Worm (Caenorhabditis elegans): ENCODE results near the gene nlp-46.

Gene nlp-46

ce11 chrV:12538984-12539852 lies 33.1 kb upstream of the nlp-46 start:
- TF ChIP-seq zfh-2 (GFP tag; conservative IDR thresholded peaks at IDR 0.05): no peak
- TF ChIP-seq aptf-2 (GFP tag; conservative IDR thresholded peaks at IDR 0.05): no peak
- TF ChIP-seq hlh-26 (GFP tag; conservative IDR thresholded peaks at IDR 0.05): no peak
- no peak for TF ChIP-seq athp-1 (tag; optimal IDR thresholded peaks at IDR 0.05)
- no peak for TF ChIP-seq atf-7 (tag; optimal IDR thresholded peaks at IDR 0.05)
- TF ChIP-seq madf-6 (GFP tag; IDR thresholded peaks at IDR 0.05): no peak
- TF ChIP-seq F33H1.4 (GFP tag; IDR thresholded peaks at IDR 0.05): no peak
- no peak for TF ChIP-seq K11D2.4 (GFP tag; IDR thresholded peaks at IDR 0.05)
- TF ChIP-seq F10E7.11 (tag; optimal IDR thresholded peaks at IDR 0.05): no peak
- no peak for TF ChIP-seq F57A8.1 (GFP tag; optimal IDR thresholded peaks at IDR 0.05)
- no peak for TF ChIP-seq ztf-6 (GFP tag; IDR thresholded peaks at IDR 0.05)
- TF ChIP-seq B0035.1 (tag; optimal IDR thresholded peaks at IDR 0.05): no peak

ce11 chrV:12537505-12537904 lies 31.4 kb upstream of the nlp-46 start:
- TF ChIP-seq cebp-2 (GFP tag; IDR thresholded peaks at IDR 0.05): no peak
- TF ChIP-seq F39B2.1 (GFP tag; IDR thresholded peaks at IDR 0.05): no peak
- no peak for TF ChIP-seq attf-6 (GFP tag; IDR thresholded peaks at IDR 0.05)
- no peak for TF ChIP-seq egl-18 (GFP tag; IDR thresholded peaks at IDR 0.05)
- TF ChIP-seq Y53F4B.3 (GFP tag; IDR thresholded peaks at IDR 0.05): no peak
- no peak for TF ChIP-seq hlh-12 (tag; optimal IDR thresholded peaks at IDR 0.05)

ce11 chrV:12536409-12537038 lies 30.4 kb upstream of the nlp-46 start:
- no peak for TF ChIP-seq lsl-1 (GFP tag; optimal IDR thresholded peaks at IDR 0.05)
- no peak for TF ChIP-seq lin-54 (GFP tag; optimal IDR thresholded peaks at IDR 0.05)
- no peak for TF ChIP-seq Y67H2A.10 (GFP tag; conservative IDR thresholded peaks at IDR 0.05)
- no peak for TF ChIP-seq somi-1 (GFP tag; optimal IDR thresholded peaks at IDR 0.05)
- no peak for TF ChIP-seq die-1 (tag; optimal IDR thresholded peaks at IDR 0.05)
- no peak for TF ChIP-seq K11D2.4 (GFP tag; IDR thresholded peaks at IDR 0.05)
- no peak for TF ChIP-seq ceh-27 (GFP tag; optimal IDR thresholded peaks at IDR 0.05)
- TF ChIP-seq F23B12.7 (tag; optimal IDR thresholded peaks at IDR 0.05; ENCODE audit: insufficient read depth): no peak
- TF ChIP-seq ccch-3 (GFP tag; optimal IDR thresholded peaks at IDR 0.05): no peak
- no peak for TF ChIP-seq F57A8.1 (GFP tag; optimal IDR thresholded peaks at IDR 0.05)
- no peak for TF ChIP-seq repo-1 (tag; optimal IDR thresholded peaks at IDR 0.05)
- TF ChIP-seq athp-1 (tag; optimal IDR thresholded peaks at IDR 0.05): no peak
- TF ChIP-seq cebp-1 (GFP tag; IDR thresholded peaks at IDR 0.05): no peak
- TF ChIP-seq cebp-1 (tag; optimal IDR thresholded peaks at IDR 0.05): no peak
- no peak for TF ChIP-seq Y56A3A.18 (GFP tag; IDR thresholded peaks at IDR 0.05)
- no peak for TF ChIP-seq ceh-40 (GFP tag; IDR thresholded peaks at IDR 0.05)
- no peak for TF ChIP-seq ztf-18 (tag; optimal IDR thresholded peaks at IDR 0.05)
- no peak for TF ChIP-seq zfh-2 (GFP tag; conservative IDR thresholded peaks at IDR 0.05)
- no peak for TF ChIP-seq aptf-2 (GFP tag; conservative IDR thresholded peaks at IDR 0.05)
- TF ChIP-seq nhr-179 (tag; optimal IDR thresholded peaks at IDR 0.05): no peak

ce11 chrV:12534941-12535340 lies 28.9 kb upstream of the nlp-46 start:
- TF ChIP-seq ekl-4 (GFP tag; IDR thresholded peaks at IDR 0.05): no peak
